Worm (Caenorhabditis elegans) whole organism, L4 larva: ENCODE measurements around the gene W08F4.10.

Source experiments
- F44E2.7 ChIP-seq: fragments of 200-800 bp; sonication (Bioruptor generic); IDR thresholded peaks from 2 replicates; pipeline ENCODE4 v2.1.2; 2022; ENCODE audit warnings: missing genetic modification characterization, missing compliant biosample characterization
- T20F7.1 ChIP-seq: fragments of 200-800 bp; sonication (Bioruptor generic); optimal IDR thresholded peaks from 2 replicates; lab custom pipeline; 2018; ENCODE audit warnings: mild to moderate bottlenecking, missing genetic modification characterization, missing compliant biosample characterization
- Y105C5A.15 ChIP-seq: fragments of 200-800 bp; sonication (Bioruptor generic); IDR thresholded peaks from 2 replicates; pipeline ENCODE4 v1.3.6; 2022; ENCODE audit warnings: missing genetic modification characterization, missing compliant biosample characterization
- Y5F2A.4 ChIP-seq: fragments of 200-800 bp; sonication (Bioruptor generic); optimal IDR thresholded peaks from 2 replicates; lab custom pipeline; 2018; ENCODE audit warnings: mild to moderate bottlenecking, missing genetic modification characterization, missing compliant biosample characterization
- ZK546.5 ChIP-seq, 2 experiments: sonication (generic microtip); optimal IDR thresholded peaks; 2 replicates each; lab custom pipeline; 2017; ENCODE audit warnings: missing biosample characterization in 2 of 2, missing genetic modification characterization in 2 of 2
- aha-1 ChIP-seq: fragments of 150-350 bp; peaks from one replicate; lab custom pipeline; 2014; ENCODE audit warnings: missing biosample characterization, missing genetic modification characterization
- aly-2 ChIP-seq: sonication (generic microtip); optimal IDR thresholded peaks from 2 replicates; lab custom pipeline; 2018; ENCODE audit warnings: missing biosample characterization, missing genetic modification characterization
- attf-4 ChIP-seq: sonication (generic microtip); optimal IDR thresholded peaks from 3 replicates; lab custom pipeline; 2017; ENCODE audit warnings: missing biosample characterization, missing genetic modification characterization
- ceh-32 ChIP-seq: sonication (generic microtip); optimal IDR thresholded peaks from 2 replicates; lab custom pipeline; 2016; ENCODE audit warnings: mild to moderate bottlenecking, missing genetic modification characterization, missing compliant biosample characterization; ENCODE audit not compliant: poor library complexity
- ceh-82 ChIP-seq: sonication (generic microtip); optimal IDR thresholded peaks from 2 replicates; lab custom pipeline; 2017; ENCODE audit warnings: missing biosample characterization, missing genetic modification characterization
- ctbp-1 ChIP-seq: fragments of 200-800 bp; sonication (Bioruptor generic); IDR thresholded peaks from 2 replicates; pipeline ENCODE4 v1.3.6; 2022; ENCODE audit warnings: missing genetic modification reagents, missing genetic modification characterization, missing compliant biosample characterization
- daf-12 ChIP-seq: fragments of 150-350 bp; optimal IDR thresholded peaks from 2 replicates; lab custom pipeline; 2014; ENCODE audit warnings: missing biosample characterization, missing genetic modification reagents, missing genetic modification characterization
- daf-16 ChIP-seq, 3 experiments: sonication (generic microtip); optimal IDR thresholded peaks; 2 replicates each; lab custom pipeline; 2016 to 2017; ENCODE audit warnings: missing genetic modification characterization in 3 of 3, missing genetic modification reagents in 3 of 3, mild to moderate bottlenecking in 2 of 3, missing compliant biosample characterization in 2 of 3, missing biosample characterization in 1 of 3, moderate library complexity in 1 of 3
- dmd-6 ChIP-seq: fragments of 200-800 bp; sonication (Bioruptor generic); IDR thresholded peaks from 2 replicates; pipeline ENCODE4 v1.3.6; 2022; ENCODE audit warnings: missing genetic modification reagents, missing genetic modification characterization, missing compliant biosample characterization
- egl-27 ChIP-seq: sonication (generic microtip); optimal IDR thresholded peaks from 3 replicates; lab custom pipeline; 2017; ENCODE audit warnings: missing biosample characterization, missing genetic modification reagents, missing genetic modification characterization
- fkh-10 ChIP-seq: fragments of 150-350 bp; optimal IDR thresholded peaks from 2 replicates; lab custom pipeline; 2014; ENCODE audit warnings: missing biosample characterization, missing genetic modification reagents, missing genetic modification characterization
- fos-1 ChIP-seq: fragments of 150-350 bp; optimal IDR thresholded peaks from 2 replicates; lab custom pipeline; 2014; ENCODE audit warnings: missing biosample characterization, missing genetic modification characterization
- hif-1 ChIP-seq, 2 experiments: sonication (generic microtip); optimal IDR thresholded peaks; 2 replicates each; lab custom pipeline; 2016 to 2017; ENCODE audit warnings: missing compliant biosample characterization in 2 of 2, missing genetic modification characterization in 2 of 2, missing genetic modification reagents in 2 of 2, missing genotype in 2 of 2, mild to moderate bottlenecking in 1 of 2
- lim-7 ChIP-seq: fragments of 200-800 bp; sonication (Bioruptor generic); IDR thresholded peaks from 2 replicates; pipeline ENCODE4 v1.3.6; 2022; ENCODE audit warnings: missing genetic modification characterization, missing compliant biosample characterization
- lin-38 ChIP-seq: fragments of 200-800 bp; sonication (Bioruptor generic); IDR thresholded peaks from 2 replicates; pipeline ENCODE4 v1.3.6; 2022; ENCODE audit warnings: missing genetic modification reagents, missing genetic modification characterization, missing compliant biosample characterization
- mdt-29 ChIP-seq: fragments of 200-800 bp; sonication (Bioruptor generic); IDR thresholded peaks from 2 replicates; pipeline ENCODE4 v1.3.6; 2022; ENCODE audit warnings: missing genetic modification reagents, missing genetic modification characterization, missing compliant biosample characterization
- mep-1 ChIP-seq: fragments of 150-350 bp; sonication (generic microtip); optimal IDR thresholded peaks from 3 replicates; lab custom pipeline; 2014; ENCODE audit warnings: missing biosample characterization, missing genetic modification characterization
- mxl-2 ChIP-seq: fragments of 200-800 bp; sonication (Bioruptor generic); conservative IDR thresholded peaks from 2 replicates; pipeline ENCODE4 v1.3.6; 2022; ENCODE audit warnings: missing genetic modification reagents, missing genetic modification characterization, missing compliant biosample characterization
- nhr-11 ChIP-seq: fragments of 150-350 bp; optimal IDR thresholded peaks from 2 replicates; lab custom pipeline; 2014; ENCODE audit warnings: missing biosample characterization, missing genetic modification characterization
- nhr-237 ChIP-seq: sonication (generic microtip); optimal IDR thresholded peaks from 2 replicates; lab custom pipeline; 2017; ENCODE audit warnings: missing biosample characterization, missing genetic modification characterization
- nhr-25 ChIP-seq: sonication (generic microtip); optimal IDR thresholded peaks from 2 replicates; lab custom pipeline; 2017; ENCODE audit warnings: missing genetic modification characterization, mild to moderate bottlenecking, missing compliant biosample characterization, antibody characterized with exemption, moderate library complexity, borderline replicate concordance; ENCODE audit not compliant: insufficient read depth
- nhr-77 ChIP-seq: fragments of 150-350 bp; optimal IDR thresholded peaks from 2 replicates; lab custom pipeline; 2014; ENCODE audit warnings: missing biosample characterization, missing genetic modification characterization
- php-3 ChIP-seq: fragments of 200-800 bp; sonication (Bioruptor generic); IDR thresholded peaks from 2 replicates; pipeline ENCODE4 v1.3.6; 2022; ENCODE audit warnings: missing genetic modification reagents, missing genetic modification characterization, missing compliant biosample characterization
- rbr-2 ChIP-seq: sonication (generic microtip); optimal IDR thresholded peaks from 2 replicates; lab custom pipeline; 2016; ENCODE audit warnings: missing genotype, missing genetic modification characterization, missing compliant biosample characterization
- set-16 ChIP-seq: fragments of 200-800 bp; sonication (Bioruptor generic); IDR thresholded peaks from 2 replicates; pipeline ENCODE4 v1.3.6; 2022; ENCODE audit warnings: missing genetic modification reagents, missing genetic modification characterization, missing compliant biosample characterization
- skn-1 ChIP-seq: fragments of 150-350 bp; optimal IDR thresholded peaks from 2 replicates; lab custom pipeline; 2014; ENCODE audit warnings: missing biosample characterization, missing genetic modification characterization
- vab-7 ChIP-seq: fragments of 200-800 bp; sonication (Bioruptor generic); IDR thresholded peaks from 2 replicates; pipeline ENCODE4 v1.3.6; 2022; ENCODE audit warnings: missing genetic modification reagents, missing genetic modification characterization, missing compliant biosample characterization
- zfp-3 ChIP-seq: fragments of 200-800 bp; sonication (Bioruptor generic); conservative IDR thresholded peaks from 2 replicates; pipeline ENCODE4 v1.3.6; 2022; ENCODE audit warnings: missing genetic modification reagents, missing genetic modification characterization, missing compliant biosample characterization
- zip-2 ChIP-seq: fragments of 150-350 bp; optimal IDR thresholded peaks from 2 replicates; lab custom pipeline; 2014; ENCODE audit warnings: missing biosample characterization, missing genetic modification characterization
- ztf-7 ChIP-seq: fragments of 150-350 bp; optimal IDR thresholded peaks from 2 replicates; lab custom pipeline; 2014; ENCODE audit warnings: missing biosample characterization, missing genetic modification characterization

W08F4.10 gene

ce11 chrII:591110-591509, at the start of gene W08F4.10:
W08F4.10 (minus strand) TSS chrII:591210.
- TF ChIP-seq zfp-3 (no peak), skn-1 (tag; lab: Kevin White, UChicago) (no peak), Y5F2A.4 (no peak), ZK546.5 (tag; optimal IDR thresholded peaks at IDR 0.05; lab: Kevin White, UChicago) (no peak), ceh-82 (tag; lab: Kevin White, UChicago) (no peak), nhr-11 (tag; lab: Kevin White, UChicago) (no peak), nhr-25 (tag; lab: Kevin White, UChicago) (no peak), F44E2.7 (no peak), fkh-10 (GFP tag; lab: Kevin White, UChicago) (no peak), zip-2 (tag; lab: Kevin White, UChicago) (no peak), dmd-6 (GFP tag; lab: Robert Waterston, UW) (no peak), vab-7 (no peak), daf-12 (tag; lab: Kevin White, UChicago) (no peak), hif-1 (tag; optimal IDR thresholded peaks at IDR 0.05; lab: Kevin White, UChicago) (no peak), rbr-2 (tag; lab: Kevin White, UChicago) (no peak), attf-4 (tag; lab: Kevin White, UChicago) (no peak), php-3 (GFP tag; lab: Robert Waterston, UW) (no peak), ztf-7 (no peak), T20F7.1 (GFP tag; lab: Kevin White, UChicago) (no peak)

- TF ChIP-seq set-16 (GFP tag; lab: Robert Waterston, UW) (no peak), nhr-77 (tag; lab: Kevin White, UChicago) (no peak), egl-27 (tag; lab: Kevin White, UChicago) (no peak), fos-1 (tag; lab: Kevin White, UChicago) (no peak), Y105C5A.15 (GFP tag; lab: Robert Waterston, UW) (no peak), nhr-11 (tag; lab: Kevin White, UChicago) (no peak), mxl-2 (GFP tag; lab: Robert Waterston, UW) (no peak), ceh-32 (tag; lab: Kevin White, UChicago) (no peak), aly-2 (tag; lab: Kevin White, UChicago) (no peak), ctbp-1 (GFP tag; lab: Robert Waterston, UW) (no peak), mep-1 (tag; lab: Kevin White, UChicago) (no peak), rbr-2 (tag; lab: Kevin White, UChicago) (no peak), lin-38 (GFP tag; lab: Robert Waterston, UW) (no peak), mdt-29 (no peak)
Measured at ce11 chrII:639467-639866, 48.5 kb upstream of the W08F4.10 start, which contains the start of gene K07E8.6. K07E8.6 (minus strand) TSS chrII:639567.

- TF ChIP-seq nhr-237 (tag; lab: Kevin White, UChicago): no peak
- peak; percentile 29 for TF ChIP-seq aha-1 (tag; lab: Kevin White, UChicago)
- TF ChIP-seq ctbp-1 (GFP tag; lab: Robert Waterston, UW): no peak
- no peak for TF ChIP-seq daf-16 (GFP tag; optimal IDR thresholded peaks at IDR 0.05; lab: Kevin White, UChicago)
- no peak for TF ChIP-seq daf-16 (tag; optimal IDR thresholded peaks at IDR 0.05; lab: Kevin White, UChicago)
Measured at ce11 chrII:633984-634383, 43.0 kb upstream of the W08F4.10 start, which contains the start of gene T04B8.1. T04B8.1 (plus strand) TSS chrII:634284.

- peak; percentile 81 for TF ChIP-seq set-16 (GFP tag; lab: Robert Waterston, UW)
- TF ChIP-seq, all 104 proteins: peak for 1; not testable (repeated sequence) for 103
Measured at ce11 chrII:633144-633543, 42.1 kb upstream of the W08F4.10 start.

ce11 chrII:632545-632944, 41.5 kb upstream of the W08F4.10 start:
- TF ChIP-seq lim-7 (GFP tag; lab: Robert Waterston, UW): peak; percentile 48; the same call in 1 of the 2 replicates
